Fruit fly (Drosophila melanogaster) whole organism, embryonic: Measurements from ENCODE around the gene CG9747.

Experiments used
- ATbp ChIP-seq: fragments of 200-800 bp; sonication (Bioruptor generic); optimal IDR thresholded peaks from 2 replicates; lab custom pipeline; 2017; ENCODE audit warnings: missing biosample characterization, mild to moderate bottlenecking, missing genetic modification characterization, missing genetic modification reagents
- Aef1 ChIP-seq: fragments of 200-800 bp; sonication (Bioruptor generic); IDR thresholded peaks from 3 replicates; pipeline ENCODE4 v1.3.6; 2022; ENCODE audit warnings: missing biosample characterization, missing genetic modification characterization
- C15 ChIP-seq: fragments of 200-800 bp; sonication (Bioruptor generic); IDR thresholded peaks from 3 replicates; pipeline ENCODE4 v1.3.6; 2022; ENCODE audit warnings: missing biosample characterization, missing genetic modification characterization
- CG10147 ChIP-seq: fragments of 200-800 bp; sonication (Bioruptor generic); optimal IDR thresholded peaks from 2 replicates; lab custom pipeline; 2019; ENCODE audit warnings: missing biosample characterization, mild to moderate bottlenecking, missing genetic modification characterization, moderate library complexity
- CG10274 ChIP-seq: fragments of 200-800 bp; sonication (Bioruptor generic); optimal IDR thresholded peaks from 3 replicates; lab custom pipeline; 2017; ENCODE audit warnings: missing biosample characterization, mild to moderate bottlenecking, missing genetic modification characterization
- CG10366 ChIP-seq: fragments of 200-800 bp; sonication (Bioruptor generic); IDR thresholded peaks from 2 replicates; pipeline ENCODE4 v1.3.6; 2022; ENCODE audit warnings: missing biosample characterization, missing genetic modification characterization
- CG11504 ChIP-seq: fragments of 200-800 bp; sonication (Bioruptor generic); optimal IDR thresholded peaks from 3 replicates; lab custom pipeline; 2019; ENCODE audit warnings: missing biosample characterization, mild to moderate bottlenecking, missing genetic modification characterization, moderate library complexity
- CG12155 ChIP-seq: fragments of 200-800 bp; sonication (Bioruptor generic); optimal IDR thresholded peaks from 3 replicates; lab custom pipeline; 2016; ENCODE audit warnings: missing biosample characterization, missing genetic modification characterization
- CG12236 ChIP-seq: fragments of 200-800 bp; sonication (Bioruptor generic); optimal IDR thresholded peaks from 2 replicates; lab custom pipeline; 2016; ENCODE audit warnings: missing biosample characterization, missing genetic modification characterization
- CG13775 ChIP-seq: fragments of 200-800 bp; sonication (Bioruptor generic); optimal IDR thresholded peaks from 3 replicates; lab custom pipeline; 2017; ENCODE audit warnings: missing biosample characterization, mild to moderate bottlenecking, missing genetic modification characterization
- CG14667 ChIP-seq: fragments of 200-800 bp; sonication (Bioruptor generic); IDR thresholded peaks from 2 replicates; pipeline ENCODE4 v1.3.6; 2022; ENCODE audit warnings: missing biosample characterization, missing genetic modification characterization
- CG15011 ChIP-seq: fragments of 200-800 bp; sonication (Bioruptor generic); optimal IDR thresholded peaks from 3 replicates; lab custom pipeline; 2018; ENCODE audit warnings: missing biosample characterization, mild to moderate bottlenecking, missing genetic modification characterization
- CG1529 ChIP-seq: fragments of 200-800 bp; sonication (Bioruptor generic); optimal IDR thresholded peaks from 3 replicates; lab custom pipeline; 2018; ENCODE audit warnings: missing biosample characterization, missing genetic modification characterization
- CG15601 ChIP-seq: fragments of 200-800 bp; sonication (Bioruptor generic); optimal IDR thresholded peaks from 3 replicates; lab custom pipeline; 2019; ENCODE audit warnings: missing biosample characterization, mild to moderate bottlenecking, missing genetic modification characterization, moderate library complexity
- CG1792 ChIP-seq: fragments of 200-800 bp; sonication (Bioruptor generic); optimal IDR thresholded peaks from 2 replicates; lab custom pipeline; 2016; ENCODE audit warnings: missing biosample characterization, missing genetic modification characterization
- CG2116 ChIP-seq: fragments of 200-800 bp; sonication (Bioruptor generic); optimal IDR thresholded peaks from 3 replicates; lab custom pipeline; 2018; ENCODE audit warnings: missing biosample characterization, mild to moderate bottlenecking, missing genetic modification characterization
- CG30431 ChIP-seq: fragments of 200-800 bp; sonication (Bioruptor generic); optimal IDR thresholded peaks from 2 replicates; lab custom pipeline; 2017; ENCODE audit warnings: missing biosample characterization, missing genetic modification characterization
- CG3065 ChIP-seq: fragments of 200-800 bp; sonication (Bioruptor generic); optimal IDR thresholded peaks from 2 replicates; lab custom pipeline; 2016; ENCODE audit warnings: missing biosample characterization, missing genetic modification characterization
- CG3281 ChIP-seq: fragments of 200-800 bp; sonication (Bioruptor generic); optimal IDR thresholded peaks from 3 replicates; lab custom pipeline; 2017; ENCODE audit warnings: missing biosample characterization, mild to moderate bottlenecking, missing genetic modification characterization
- CG3407 ChIP-seq: fragments of 200-800 bp; sonication (Bioruptor generic); optimal IDR thresholded peaks from 2 replicates; lab custom pipeline; 2018; ENCODE audit warnings: missing biosample characterization, mild to moderate bottlenecking, missing genetic modification characterization
- CG3726 ChIP-seq: fragments of 200-800 bp; sonication (Bioruptor generic); IDR thresholded peaks from 3 replicates; pipeline ENCODE4, ENCODE4 v1.3.6; 2022; ENCODE audit warnings: missing biosample characterization, missing genetic modification characterization
- CG3838 ChIP-seq: fragments of 200-800 bp; sonication (Bioruptor generic); optimal IDR thresholded peaks from 3 replicates; lab custom pipeline; 2016; ENCODE audit warnings: missing biosample characterization, missing genetic modification characterization
- CG5245 ChIP-seq: fragments of 200-800 bp; sonication (Bioruptor generic); optimal IDR thresholded peaks from 3 replicates; lab custom pipeline; 2016; ENCODE audit warnings: missing biosample characterization, missing genetic modification characterization
- CG8388 ChIP-seq: fragments of 200-800 bp; sonication (Bioruptor generic); optimal IDR thresholded peaks from 2 replicates; lab custom pipeline; 2019; ENCODE audit warnings: missing biosample characterization, mild to moderate bottlenecking, missing genetic modification characterization, moderate library complexity
- CG8765 ChIP-seq: fragments of 200-800 bp; sonication (Bioruptor generic); IDR thresholded peaks from 2 replicates; pipeline ENCODE4 v1.3.6; 2022; ENCODE audit warnings: missing biosample characterization, missing genetic modification characterization
- CG9727 ChIP-seq: fragments of 200-800 bp; sonication (Bioruptor generic); optimal IDR thresholded peaks from 3 replicates; lab custom pipeline; 2017; ENCODE audit warnings: missing biosample characterization, mild to moderate bottlenecking, missing genetic modification characterization
- Dek ChIP-seq: fragments of 200-800 bp; sonication (Bioruptor generic); optimal IDR thresholded peaks from 3 replicates; lab custom pipeline; 2019; ENCODE audit warnings: missing biosample characterization, mild to moderate bottlenecking, missing genetic modification characterization, moderate library complexity
- Doc3 ChIP-seq: fragments of 200-800 bp; sonication (Bioruptor generic); IDR thresholded peaks from 3 replicates; pipeline ENCODE4 v1.3.6; 2022; ENCODE audit warnings: missing biosample characterization, missing genetic modification characterization; ENCODE audit not compliant: partially characterized antibody
- E2f2 ChIP-seq: fragments of 200-800 bp; sonication (Bioruptor generic); IDR thresholded peaks from 2 replicates; pipeline ENCODE4 v1.3.6; 2022; ENCODE audit warnings: missing biosample characterization, missing genetic modification characterization
- Fer3 ChIP-seq: fragments of 200-800 bp; sonication (Bioruptor generic); optimal IDR thresholded peaks from 2 replicates; lab custom pipeline; 2018; ENCODE audit warnings: missing biosample characterization, mild to moderate bottlenecking, missing genetic modification characterization, moderate library complexity
- HLH3B ChIP-seq: fragments of 200-800 bp; sonication (Bioruptor generic); IDR thresholded peaks from 2 replicates; pipeline ENCODE4 v1.3.6; 2022; ENCODE audit warnings: missing biosample characterization, missing genetic modification characterization
- MTF-1 ChIP-seq: fragments of 200-800 bp; sonication (Bioruptor generic); optimal IDR thresholded peaks from 2 replicates; lab custom pipeline; 2018; ENCODE audit warnings: missing biosample characterization, mild to moderate bottlenecking, missing genetic modification characterization, borderline replicate concordance
- Nf-YB ChIP-seq: fragments of 200-800 bp; sonication (Bioruptor generic); optimal IDR thresholded peaks from 3 replicates; lab custom pipeline; 2019; ENCODE audit warnings: missing biosample characterization, mild to moderate bottlenecking, missing genetic modification characterization, moderate library complexity
- Spps ChIP-seq: fragments of 200-800 bp; sonication (Bioruptor generic); optimal IDR thresholded peaks from 2 replicates; lab custom pipeline; 2018; ENCODE audit warnings: missing biosample characterization, mild to moderate bottlenecking, missing genetic modification characterization
- Vsx1 ChIP-seq: fragments of 200-800 bp; sonication (Bioruptor generic); optimal IDR thresholded peaks from 2 replicates; lab custom pipeline; 2017; ENCODE audit warnings: missing biosample characterization, mild to moderate bottlenecking, missing genetic modification characterization, missing genetic modification reagents
- ato ChIP-seq: fragments of 200-800 bp; sonication (Bioruptor generic); IDR thresholded peaks from 2 replicates; pipeline ENCODE4 v1.3.6; 2022; ENCODE audit warnings: missing biosample characterization, missing genetic modification characterization; ENCODE audit not compliant: partially characterized antibody
- cad ChIP-seq: fragments of >200 bp; optimal IDR thresholded peaks from 2 replicates; lab custom pipeline; 2017; ENCODE audit warnings: missing biosample characterization, missing genetic modification characterization
- chif ChIP-seq, 2 experiments: fragments of 200-800 bp; sonication (Bioruptor generic); optimal IDR thresholded peaks; 3 replicates each; lab custom pipeline; 2016; ENCODE audit warnings: missing biosample characterization in 2 of 2, missing genetic modification characterization in 2 of 2
- dati ChIP-seq: fragments of 200-800 bp; sonication (Bioruptor generic); IDR thresholded peaks from 2 replicates; pipeline ENCODE4 v1.3.6; 2022; ENCODE audit warnings: missing biosample characterization, missing genetic modification characterization
- dmrt11E ChIP-seq: fragments of 200-800 bp; sonication (Bioruptor generic); optimal IDR thresholded peaks from 3 replicates; lab custom pipeline; 2018; ENCODE audit warnings: missing biosample characterization, mild to moderate bottlenecking, missing genetic modification characterization, moderate library complexity
- grn ChIP-seq: fragments of 200-800 bp; sonication (Bioruptor generic); optimal IDR thresholded peaks from 3 replicates; lab custom pipeline; 2017; ENCODE audit warnings: missing biosample characterization, missing genetic modification characterization
- inv ChIP-seq: fragments of 200-800 bp; sonication (Bioruptor generic); IDR thresholded peaks from 2 replicates; pipeline ENCODE4 v1.3.6; 2022; ENCODE audit warnings: missing biosample characterization, missing genetic modification characterization; ENCODE audit not compliant: partially characterized antibody
- kni ChIP-seq: fragments of 200-800 bp; sonication (Bioruptor generic); optimal IDR thresholded peaks from 3 replicates; lab custom pipeline; 2017; ENCODE audit warnings: mild to moderate bottlenecking, missing biosample characterization, missing genetic modification reagents, missing genetic modification characterization
- lbe ChIP-seq: fragments of 200-800 bp; sonication (Bioruptor generic); optimal IDR thresholded peaks from 2 replicates; lab custom pipeline; 2016; ENCODE audit warnings: missing biosample characterization, mild to moderate bottlenecking, missing genetic modification characterization
- lmd ChIP-seq: fragments of 200-800 bp; sonication (Bioruptor generic); IDR thresholded peaks from 2 replicates; pipeline ENCODE4 v1.3.6; 2022; ENCODE audit warnings: missing biosample characterization, missing genetic modification characterization
- mirr ChIP-seq: fragments of 200-800 bp; sonication (Bioruptor generic); optimal IDR thresholded peaks from 3 replicates; lab custom pipeline; 2018; ENCODE audit warnings: missing biosample characterization, mild to moderate bottlenecking, missing genetic modification characterization
- nmo ChIP-seq: fragments of 200-800 bp; sonication (Bioruptor generic); optimal IDR thresholded peaks from 2 replicates; lab custom pipeline; 2018; ENCODE audit warnings: missing biosample characterization, mild to moderate bottlenecking, missing genetic modification characterization, moderate library complexity
- sd ChIP-seq: fragments of 200-800 bp; sonication (Bioruptor generic); optimal IDR thresholded peaks from 3 replicates; lab custom pipeline; 2018; ENCODE audit warnings: missing biosample characterization, mild to moderate bottlenecking, missing genetic modification characterization, moderate library complexity
- slp2 ChIP-seq: fragments of 200-800 bp; sonication (Bioruptor generic); optimal IDR thresholded peaks from 2 replicates; lab custom pipeline; 2016; ENCODE audit warnings: missing biosample characterization, missing genetic modification characterization
- sna ChIP-seq: fragments of 200-800 bp; sonication (Bioruptor generic); IDR thresholded peaks from 2 replicates; pipeline ENCODE4 v1.3.6; 2022; ENCODE audit warnings: missing biosample characterization, missing genetic modification characterization; ENCODE audit not compliant: partially characterized antibody
- stwl ChIP-seq: fragments of 200-800 bp; sonication (Bioruptor generic); optimal IDR thresholded peaks from 3 replicates; lab custom pipeline; 2018; ENCODE audit warnings: missing biosample characterization, mild to moderate bottlenecking, missing genetic modification characterization, moderate library complexity
- zen ChIP-seq: fragments of 200-800 bp; sonication (Bioruptor generic); optimal IDR thresholded peaks from 3 replicates; lab custom pipeline; 2018; ENCODE audit warnings: missing biosample characterization, mild to moderate bottlenecking, missing genetic modification characterization, moderate library complexity

CG9747 gene

DNA sequence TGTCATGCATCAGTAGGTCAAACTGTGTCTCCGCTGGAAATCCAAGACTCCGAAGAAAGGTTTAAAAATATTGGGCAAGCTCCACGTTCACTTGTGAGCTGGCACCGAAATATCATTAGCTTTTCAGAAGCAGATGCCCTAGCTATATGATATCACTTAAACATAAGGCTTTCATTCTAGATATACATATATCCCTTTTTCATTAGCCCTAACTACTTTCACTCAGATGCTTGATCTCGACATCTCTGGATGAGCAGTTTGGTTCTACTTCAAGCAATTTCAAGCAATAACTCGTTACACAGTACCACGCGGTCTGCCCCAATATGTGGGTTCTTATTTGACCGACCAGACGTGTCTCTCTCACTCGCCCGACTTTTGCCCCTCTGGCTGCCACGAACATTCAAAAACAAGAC, 416 bp upstream of the CG9747 start (continued):
- TF ChIP-seq E2f2 (GFP tag; lab: Robert Waterston, UW) (no peak), HLH3B (GFP tag; lab: Robert Waterston, UW) (no peak), Spps (no peak), CG3726 (GFP tag; lab: Robert Waterston, UW) (no peak), nmo (peak; percentile 83), dati (GFP tag; lab: Robert Waterston, UW) (no peak), cad (GFP tag; lab: Kevin White, UChicago) (no peak), CG8765 (no peak), CG2116 (no peak), C15 (no peak), lmd (GFP tag; lab: Robert Waterston, UW) (peak; percentile 68), CG10366 (GFP tag; lab: Robert Waterston, UW) (no peak), CG3838 (no peak), CG15011 (GFP tag; lab: Kevin White, UChicago) (no peak), grn (no peak), CG10274 (GFP tag; lab: Kevin White, UChicago) (no peak), dmrt11E (no peak), ATbp (GFP tag; lab: Kevin White, UChicago) (no peak), Doc3 (GFP tag; lab: Robert Waterston, UW) (no peak), inv (GFP tag; lab: Robert Waterston, UW) (no peak), sd (tag; lab: Kevin White, UChicago) (no peak), CG11504 (tag; lab: Kevin White, UChicago) (peak; percentile 54), CG3065 (GFP tag; lab: Kevin White, UChicago) (no peak), sna (no peak), CG15601 (peak; percentile 26), Dek (tag; lab: Kevin White, UChicago) (no peak), CG1792 (GFP tag; lab: Kevin White, UChicago) (no peak), zen (tag; lab: Kevin White, UChicago) (no peak), kni (GFP tag; lab: Kevin White, UChicago) (no peak)

DNA sequence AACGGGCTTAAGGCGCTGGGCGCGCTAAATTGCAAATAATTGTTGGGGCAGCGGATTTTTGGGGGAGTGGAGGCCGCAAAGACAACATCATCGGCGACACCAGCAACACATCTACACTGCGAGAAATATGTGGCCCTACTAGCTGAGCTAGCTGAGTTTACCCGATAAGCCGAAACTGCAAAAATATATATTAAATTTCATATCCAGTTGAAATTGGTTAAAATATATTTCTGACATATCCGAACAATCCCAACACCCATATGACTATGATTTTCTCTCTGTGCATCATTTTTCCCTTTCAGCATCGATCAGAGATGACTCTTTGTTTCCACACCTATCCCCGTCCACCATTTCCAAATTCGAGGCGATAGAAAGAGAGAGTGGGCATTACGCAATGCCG, 1.2 kb downstream of the CG9747 start:
- TF ChIP-seq CG12155 (GFP tag; lab: Kevin White, UChicago) (peak; percentile 54), CG3281 (peak; percentile 65), Vsx1 (peak; percentile 66), CG12236 (GFP tag; lab: Kevin White, UChicago) (peak; percentile 22), CG14667 (peak; percentile 71), CG9727 (peak; percentile 56), CG3407 (GFP tag; lab: Kevin White, UChicago) (peak; percentile 68), CG8388 (peak; percentile 67), Aef1 (peak; percentile 79), MTF-1 (GFP tag; lab: Kevin White, UChicago) (no peak), lbe (GFP tag; lab: Kevin White, UChicago) (no peak), mirr (GFP tag; lab: Kevin White, UChicago) (no peak), ato (GFP tag; lab: Robert Waterston, UW) (no peak), chif (GFP tag; optimal IDR thresholded peaks at IDR 0.05; lab: Kevin White, UChicago) (peak; percentile 54 to 70), slp2 (GFP tag; lab: Kevin White, UChicago) (peak; percentile 38), CG1529 (GFP tag; lab: Kevin White, UChicago) (peak; percentile 57), CG10147 (GFP tag; lab: Kevin White, UChicago) (peak; percentile 50), Fer3 (tag; lab: Kevin White, UChicago) (peak; percentile 76), CG30431 (GFP tag; lab: Kevin White, UChicago) (peak; percentile 64), Nf-YB (GFP tag; lab: Kevin White, UChicago) (peak; percentile 10), CG13775 (GFP tag; lab: Kevin White, UChicago) (peak; percentile 23), stwl (tag; lab: Kevin White, UChicago) (no peak), CG5245 (GFP tag; lab: Kevin White, UChicago) (peak; percentile 63)
